Worm (Caenorhabditis elegans) whole organism, young adult: Measurements from ENCODE around the gene tbc-13.

Source experiments
- F10E7.11 ChIP-seq: sonication (generic microtip); optimal IDR thresholded peaks from 2 replicates; lab custom pipeline; 2017; ENCODE audit warnings: mild to moderate bottlenecking, missing genetic modification characterization, moderate library complexity, missing compliant biosample characterization
- F22D6.2 ChIP-seq: sonication (generic microtip); optimal IDR thresholded peaks from 2 replicates; lab custom pipeline; 2016; ENCODE audit warnings: mild to moderate bottlenecking, missing genetic modification characterization, missing compliant biosample characterization
- F23B12.7 ChIP-seq: sonication (generic microtip); optimal IDR thresholded peaks from 2 replicates; lab custom pipeline; 2017; ENCODE audit warnings: missing genetic modification characterization, mild to moderate bottlenecking, missing compliant biosample characterization, antibody characterized with exemption, moderate library complexity; ENCODE audit not compliant: insufficient read depth
- F37B4.10 ChIP-seq: fragments of 200-800 bp; sonication (Bioruptor generic); IDR thresholded peaks from 2 replicates; pipeline ENCODE4 v1.3.6; 2022; ENCODE audit warnings: missing genetic modification characterization, missing compliant biosample characterization
- F49E8.2 ChIP-seq: sonication (generic microtip); optimal IDR thresholded peaks from 3 replicates; lab custom pipeline; 2017; ENCODE audit warnings: missing genetic modification characterization, mild to moderate bottlenecking, missing compliant biosample characterization, antibody characterized with exemption, moderate library complexity; ENCODE audit not compliant: insufficient read depth
- F57C9.4 ChIP-seq: sonication (generic microtip); optimal IDR thresholded peaks from 2 replicates; lab custom pipeline; 2017; ENCODE audit warnings: mild to moderate bottlenecking, missing genetic modification characterization, missing compliant biosample characterization
- K12H6.12 ChIP-seq: fragments of 200-800 bp; sonication (Bioruptor generic); optimal IDR thresholded peaks from 2 replicates; lab custom pipeline; 2018; ENCODE audit warnings: mild to moderate bottlenecking, missing genetic modification characterization, missing compliant biosample characterization
- T26A5.8 ChIP-seq: sonication (generic microtip); optimal IDR thresholded peaks from 2 replicates; lab custom pipeline; 2016; ENCODE audit warnings: missing genetic modification characterization, missing compliant biosample characterization
- Y53G8AR.9 ChIP-seq: fragments of 200-800 bp; sonication (Bioruptor generic); conservative IDR thresholded peaks from 2 replicates; pipeline ENCODE4 v1.3.6; 2022; ENCODE audit warnings: missing genetic modification reagents, missing genetic modification characterization, missing compliant biosample characterization
- Y56A3A.18 ChIP-seq: fragments of 200-800 bp; sonication (Bioruptor generic); IDR thresholded peaks from 2 replicates; pipeline ENCODE4 v1.3.6; 2022; ENCODE audit warnings: missing genetic modification reagents, missing genetic modification characterization, missing compliant biosample characterization
- Y67H2A.10 ChIP-seq: fragments of 200-800 bp; sonication (Bioruptor generic); conservative IDR thresholded peaks from 2 replicates; pipeline ENCODE4 v1.3.6; 2022; ENCODE audit warnings: missing genetic modification reagents, missing genetic modification characterization, missing compliant biosample characterization
- ZK185.1 ChIP-seq: sonication (generic microtip); optimal IDR thresholded peaks from 2 replicates; lab custom pipeline; 2016; ENCODE audit warnings: mild to moderate bottlenecking, missing genetic modification characterization, missing compliant biosample characterization; ENCODE audit not compliant: poor library complexity, severe bottlenecking
- aptf-2 ChIP-seq: fragments of 200-800 bp; sonication (Bioruptor generic); conservative IDR thresholded peaks from 2 replicates; pipeline ENCODE4 v1.3.6; 2022; ENCODE audit warnings: missing genetic modification reagents, missing genetic modification characterization, missing compliant biosample characterization
- attf-3 ChIP-seq: fragments of 200-800 bp; sonication (Bioruptor generic); conservative IDR thresholded peaks from 2 replicates; pipeline ENCODE4 v1.3.6; 2022; ENCODE audit warnings: missing genetic modification reagents, missing genetic modification characterization, missing compliant biosample characterization
- attf-5 ChIP-seq: fragments of 200-800 bp; sonication (Bioruptor generic); optimal IDR thresholded peaks from 2 replicates; lab custom pipeline; 2018; ENCODE audit warnings: mild to moderate bottlenecking, missing genetic modification characterization, missing compliant biosample characterization
- attf-6 ChIP-seq: fragments of 200-800 bp; sonication (Bioruptor generic); IDR thresholded peaks from 2 replicates; pipeline ENCODE4 v1.3.6; 2022; ENCODE audit warnings: missing genetic modification reagents, missing genetic modification characterization, missing compliant biosample characterization
- bed-1 ChIP-seq: fragments of 200-800 bp; sonication (Bioruptor generic); IDR thresholded peaks from 2 replicates; pipeline ENCODE4 v1.3.6; 2022; ENCODE audit warnings: missing genetic modification reagents, missing genetic modification characterization, missing compliant biosample characterization
- ccch-3 ChIP-seq: fragments of 200-800 bp; sonication (Bioruptor generic); optimal IDR thresholded peaks from 2 replicates; lab custom pipeline; 2018; ENCODE audit warnings: mild to moderate bottlenecking, missing genetic modification characterization, missing compliant biosample characterization
- ceh-58 ChIP-seq: fragments of 200-800 bp; sonication (Bioruptor generic); IDR thresholded peaks from 2 replicates; pipeline ENCODE4 v1.3.6; 2022; ENCODE audit warnings: missing genetic modification characterization, missing compliant biosample characterization
- ceh-91 ChIP-seq: fragments of 200-800 bp; sonication (Bioruptor generic); IDR thresholded peaks from 2 replicates; pipeline ENCODE4 v1.3.6; 2022; ENCODE audit warnings: missing genetic modification reagents, missing genetic modification characterization, missing compliant biosample characterization
- dpff-1 ChIP-seq: sonication (generic microtip); optimal IDR thresholded peaks from 2 replicates; lab custom pipeline; 2017; ENCODE audit warnings: mild to moderate bottlenecking, missing genetic modification characterization, missing compliant biosample characterization
- efl-1 ChIP-seq: fragments of 150-350 bp; optimal IDR thresholded peaks from 2 replicates; lab custom pipeline; 2014; ENCODE audit warnings: missing biosample characterization, missing genetic modification reagents, missing genetic modification characterization
- egl-18 ChIP-seq: fragments of 200-800 bp; sonication (Bioruptor generic); IDR thresholded peaks from 2 replicates; pipeline ENCODE4 v1.3.6; 2022; ENCODE audit warnings: missing genetic modification reagents, missing genetic modification characterization, missing compliant biosample characterization
- egl-44 ChIP-seq: fragments of 200-800 bp; sonication (Bioruptor generic); IDR thresholded peaks from 2 replicates; pipeline ENCODE4 v1.3.6; 2022; ENCODE audit warnings: missing genetic modification reagents, missing genetic modification characterization, missing compliant biosample characterization
- ekl-4 ChIP-seq: fragments of 200-800 bp; sonication (Bioruptor generic); IDR thresholded peaks from 2 replicates; pipeline ENCODE4 v1.3.6; 2022; ENCODE audit warnings: missing genetic modification reagents, missing genetic modification characterization, missing compliant biosample characterization
- ets-4 ChIP-seq: fragments of 200-800 bp; sonication (Bioruptor generic); optimal IDR thresholded peaks from 2 replicates; lab custom pipeline; 2018; ENCODE audit warnings: mild to moderate bottlenecking, missing genetic modification characterization, missing compliant biosample characterization
- him-1 ChIP-seq: sonication (generic microtip); optimal IDR thresholded peaks from 2 replicates; lab custom pipeline; 2016; ENCODE audit warnings: missing genotype, missing genetic modification reagents, missing genetic modification characterization, missing compliant biosample characterization
- hsf-1 ChIP-seq: fragments of 200-800 bp; sonication (Bioruptor generic); IDR thresholded peaks from 2 replicates; pipeline ENCODE4 v1.3.6; 2022; ENCODE audit warnings: missing genetic modification reagents, missing genetic modification characterization, missing compliant biosample characterization
- let-526 ChIP-seq: fragments of 200-800 bp; sonication (Bioruptor generic); IDR thresholded peaks from 2 replicates; pipeline ENCODE4 v1.3.6; 2022; ENCODE audit warnings: missing genetic modification reagents, missing genetic modification characterization, missing compliant biosample characterization
- let-607 ChIP-seq, 2 experiments: fragments of 200-800 bp in 1 of 2; sonication (Bioruptor generic) in 1 of 2; sonication (generic microtip) in 1 of 2; optimal IDR thresholded peaks; 2 replicates each; lab custom pipeline; 2016 to 2018; ENCODE audit warnings: mild to moderate bottlenecking in 2 of 2, missing compliant biosample characterization in 2 of 2, missing genetic modification characterization in 2 of 2, moderate library complexity in 2 of 2, missing genotype in 1 of 2
- lin-40 ChIP-seq: sonication (generic microtip); optimal IDR thresholded peaks from 2 replicates; lab custom pipeline; 2016; ENCODE audit warnings: missing genetic modification characterization, mild to moderate bottlenecking, missing compliant biosample characterization, missing genotype, missing genetic modification reagents
- lsl-1 ChIP-seq: fragments of 200-800 bp; sonication (Bioruptor generic); optimal IDR thresholded peaks from 2 replicates; lab custom pipeline; 2018; ENCODE audit warnings: mild to moderate bottlenecking, missing genetic modification characterization, moderate library complexity, missing compliant biosample characterization
- lsy-27 ChIP-seq: sonication (generic microtip); optimal IDR thresholded peaks from 2 replicates; lab custom pipeline; 2017; ENCODE audit warnings: missing genetic modification characterization, mild to moderate bottlenecking, missing compliant biosample characterization, antibody characterized with exemption, missing genotype, borderline replicate concordance; ENCODE audit not compliant: insufficient read depth
- madf-3 ChIP-seq: fragments of 200-800 bp; sonication (Bioruptor generic); IDR thresholded peaks from 2 replicates; pipeline ENCODE4 v1.3.6; 2022; ENCODE audit warnings: missing genetic modification reagents, missing genetic modification characterization, missing compliant biosample characterization
- madf-6 ChIP-seq: fragments of 200-800 bp; sonication (Bioruptor generic); IDR thresholded peaks from 2 replicates; pipeline ENCODE4 v1.3.6; 2022; ENCODE audit warnings: missing genetic modification reagents, missing genetic modification characterization, missing compliant biosample characterization
- mcd-1 ChIP-seq: fragments of 200-800 bp; sonication (Bioruptor generic); IDR thresholded peaks from 2 replicates; pipeline ENCODE4 v1.3.6; 2022; ENCODE audit warnings: missing genetic modification reagents, missing genetic modification characterization, missing compliant biosample characterization
- mel-28 ChIP-seq: sonication (generic microtip); optimal IDR thresholded peaks from 2 replicates; lab custom pipeline; 2016; ENCODE audit warnings: borderline replicate concordance, mild to moderate bottlenecking, missing genetic modification characterization, missing compliant biosample characterization
- nhr-27 ChIP-seq: fragments of 200-800 bp; sonication (Bioruptor generic); optimal IDR thresholded peaks from 2 replicates; lab custom pipeline; 2018; ENCODE audit warnings: mild to moderate bottlenecking, missing genetic modification characterization, moderate library complexity, missing compliant biosample characterization
- nhr-80 ChIP-seq: sonication (generic microtip); optimal IDR thresholded peaks from 2 replicates; lab custom pipeline; 2016; ENCODE audit warnings: missing genetic modification characterization, missing compliant biosample characterization
- pha-4 ChIP-seq: fragments of 150-350 bp; sonication (generic microtip); optimal IDR thresholded peaks from 2 replicates; lab custom pipeline; 2014; ENCODE audit warnings: missing biosample characterization, missing genetic modification reagents, missing genetic modification characterization
- rec-8 ChIP-seq, 2 experiments: sonication (generic microtip); optimal IDR thresholded peaks; 2 replicates each; lab custom pipeline; 2016; ENCODE audit warnings: mild to moderate bottlenecking in 2 of 2, missing genetic modification characterization in 2 of 2, missing genetic modification reagents in 2 of 2, missing genotype in 2 of 2, missing biosample characterization in 1 of 2, missing compliant biosample characterization in 1 of 2, moderate library complexity in 1 of 2
- sea-2 ChIP-seq: fragments of 200-800 bp; sonication (Bioruptor generic); IDR thresholded peaks from 2 replicates; pipeline ENCODE4 v1.3.6; 2022; ENCODE audit warnings: missing genetic modification characterization, missing compliant biosample characterization
- snpc-3.4 ChIP-seq: sonication (generic microtip); optimal IDR thresholded peaks from 2 replicates; lab custom pipeline; 2017; ENCODE audit warnings: missing genetic modification characterization, mild to moderate bottlenecking, missing compliant biosample characterization, antibody characterized with exemption, moderate library complexity, missing genotype, missing genetic modification reagents
- tbx-9 ChIP-seq: sonication (generic microtip); optimal IDR thresholded peaks from 2 replicates; lab custom pipeline; 2016; ENCODE audit warnings: borderline replicate concordance, missing genetic modification characterization, inconsistent platforms, missing compliant biosample characterization
- tlf-1 ChIP-seq: fragments of 200-800 bp; sonication (Bioruptor generic); optimal IDR thresholded peaks from 2 replicates; lab custom pipeline; 2018; ENCODE audit warnings: mild to moderate bottlenecking, missing genetic modification characterization, missing compliant biosample characterization
- zim-3 ChIP-seq: sonication (generic microtip); optimal IDR thresholded peaks from 2 replicates; lab custom pipeline; 2017; ENCODE audit warnings: mild to moderate bottlenecking, missing genetic modification characterization, moderate library complexity, missing compliant biosample characterization
- ztf-6 ChIP-seq: fragments of 200-800 bp; sonication (Bioruptor generic); IDR thresholded peaks from 2 replicates; pipeline ENCODE4 v1.3.6; 2022; ENCODE audit warnings: missing genetic modification reagents, missing genetic modification characterization, missing compliant biosample characterization

tbc-13 gene

ce11 chrX:12458021-12458420, 26.8 kb upstream of the tbc-13 start (continued):
- TF ChIP-seq pha-4 (tag; lab: Kevin White, UChicago) (no peak), snpc-3.4 (peak; percentile 70), hsf-1 (GFP tag; lab: Robert Waterston, UW) (peak; percentile 43; the same call in 1 of the 2 replicates), let-607 (tag; optimal IDR thresholded peaks at IDR 0.05; lab: Kevin White, UChicago) (peak in 1 of 2 experiments; percentile 39), F49E8.2 (tag; lab: Kevin White, UChicago) (peak; percentile 20), sea-2 (no peak), mel-28 (tag; lab: Kevin White, UChicago) (no peak), Y53G8AR.9 (GFP tag; lab: Robert Waterston, UW) (peak; percentile 78; the same call in 1 of the 2 replicates), attf-5 (GFP tag; lab: Kevin White, UChicago) (peak; percentile 61), ztf-6 (GFP tag; lab: Robert Waterston, UW) (no peak), madf-6 (peak; percentile 70), egl-18 (GFP tag; lab: Robert Waterston, UW) (0 out of 2 replicates have a peak, but pooled peaks have one; percentile 58), K12H6.12 (tag; lab: Kevin White, UChicago) (peak; percentile 37), lin-40 (tag; lab: Kevin White, UChicago) (no peak), rec-8 (tag; optimal IDR thresholded peaks at IDR 0.05; lab: Kevin White, UChicago) (peak; percentile 21 to 64), mcd-1 (GFP tag; lab: Robert Waterston, UW) (0 out of 2 replicates have a peak, but pooled peaks have one; percentile 56), ceh-58 (GFP tag; lab: Robert Waterston, UW) (0 out of 2 replicates have a peak, but pooled peaks have one; percentile 73), ekl-4 (GFP tag; lab: Robert Waterston, UW) (peak; percentile 75; the same call in 1 of the 2 replicates), dpff-1 (no peak), ZK185.1 (peak; percentile 78), Y67H2A.10 (GFP tag; lab: Robert Waterston, UW) (no peak), efl-1 (GFP tag; lab: Kevin White, UChicago) (no peak), F23B12.7 (tag; lab: Kevin White, UChicago) (peak; percentile 83), F37B4.10 (GFP tag; lab: Robert Waterston, UW) (no peak), F10E7.11 (no peak), madf-3 (GFP tag; lab: Robert Waterston, UW) (no peak), bed-1 (GFP tag; lab: Robert Waterston, UW) (no peak), him-1 (tag; lab: Kevin White, UChicago) (peak; percentile 96), nhr-27 (tag; lab: Kevin White, UChicago) (peak; percentile 74), tlf-1 (GFP tag; lab: Kevin White, UChicago) (no peak), egl-44 (GFP tag; lab: Robert Waterston, UW) (peak; percentile 97), let-526 (GFP tag; lab: Robert Waterston, UW) (no peak), attf-6 (GFP tag; lab: Robert Waterston, UW) (peak; percentile 45; the same call in 1 of the 2 replicates), ceh-91 (GFP tag; lab: Robert Waterston, UW) (no peak), T26A5.8 (tag; lab: Kevin White, UChicago) (peak; percentile 26), tbx-9 (peak; percentile 16), F57C9.4 (tag; lab: Kevin White, UChicago) (no peak), lsl-1 (GFP tag; lab: Kevin White, UChicago) (peak; percentile 13), Y56A3A.18 (peak; percentile 84; the same call in 1 of the 2 replicates), zim-3 (tag; lab: Kevin White, UChicago) (peak; percentile 81), ccch-3 (GFP tag; lab: Kevin White, UChicago) (peak; percentile 44), lsy-27 (tag; lab: Kevin White, UChicago) (peak; percentile 46), attf-3 (no peak), aptf-2 (no peak), F22D6.2 (tag; lab: Kevin White, UChicago) (peak; percentile 55), nhr-80 (tag; lab: Kevin White, UChicago) (peak; percentile 30), ets-4 (GFP tag; lab: Kevin White, UChicago) (peak; percentile 59)
